Worm (Caenorhabditis elegans): ENCODE results near the gene C39B10.1.
A peak's percentile ranks its signal among the peaks of the same experiment; 100 is the strongest.

C39B10.1 gene

DNA sequence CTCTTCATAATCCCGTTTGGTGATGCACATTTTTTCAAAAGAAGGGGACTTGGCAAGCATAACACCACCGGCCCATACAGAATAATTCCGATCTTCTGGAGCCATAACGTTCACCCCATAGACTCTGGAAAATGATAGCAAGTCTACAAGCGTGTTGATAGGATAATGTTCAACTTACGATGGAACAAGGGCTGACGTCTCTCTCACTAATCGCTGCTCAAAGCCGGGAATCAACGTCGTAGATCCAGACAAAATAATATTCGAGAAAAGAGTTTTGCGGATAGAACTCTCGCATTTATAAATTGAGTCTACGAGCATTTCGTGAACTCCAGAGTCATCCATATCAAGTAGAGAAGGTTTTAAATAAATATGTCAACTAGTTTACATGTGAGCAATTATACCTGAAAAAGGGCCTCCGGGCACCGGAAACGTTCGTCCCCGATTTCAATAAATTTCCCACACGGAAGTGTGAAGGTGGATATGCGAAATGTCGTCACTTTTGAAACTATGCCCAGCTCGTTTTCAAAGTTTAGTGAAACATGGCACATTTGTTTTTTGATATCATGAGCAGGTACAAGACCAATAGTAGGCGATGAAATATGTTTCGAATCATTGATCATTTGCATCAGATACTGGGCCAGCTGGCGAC is 28.6 kb upstream of the C39B10.1 start:
- TF ChIP-seq nhr-21 (tag; optimal IDR thresholded peaks at IDR 0.05) (no peak), mdl-1 (tag; optimal IDR thresholded peaks at IDR 0.05) (no peak), F13H6.1 (tag; optimal IDR thresholded peaks at IDR 0.05) (no peak), fos-1 (tag; optimal IDR thresholded peaks at IDR 0.05) (no peak)

ce11 chrX:10491044-10491443 is 27.6 kb upstream of the C39B10.1 start, which contains the start of gene C33D3.5:
Gene C33D3.5 (plus strand): TSS chrX:10491344.
- no peak for TF ChIP-seq nhr-10 (tag; optimal IDR thresholded peaks at IDR 0.05)
- no peak for TF ChIP-seq unc-62 (GFP tag; optimal IDR thresholded peaks at IDR 0.05)
- TF ChIP-seq ceh-82 (tag; optimal IDR thresholded peaks at IDR 0.05): no peak
- TF ChIP-seq lin-13 (GFP tag; optimal IDR thresholded peaks at IDR 0.05): no peak
- no peak for TF ChIP-seq snpc-4 (tag; optimal IDR thresholded peaks at IDR 0.05)
- no peak for TF ChIP-seq lin-11 (tag; optimal IDR thresholded peaks at IDR 0.05)
- no peak for TF ChIP-seq mbf-1 (tag; optimal IDR thresholded peaks at IDR 0.05)
- TF ChIP-seq sem-4 (tag; optimal IDR thresholded peaks at IDR 0.05): no peak
- no peak for TF ChIP-seq nhr-237 (tag; optimal IDR thresholded peaks at IDR 0.05)
- TF ChIP-seq elt-1 (tag; optimal IDR thresholded peaks at IDR 0.05): no peak

DNA sequence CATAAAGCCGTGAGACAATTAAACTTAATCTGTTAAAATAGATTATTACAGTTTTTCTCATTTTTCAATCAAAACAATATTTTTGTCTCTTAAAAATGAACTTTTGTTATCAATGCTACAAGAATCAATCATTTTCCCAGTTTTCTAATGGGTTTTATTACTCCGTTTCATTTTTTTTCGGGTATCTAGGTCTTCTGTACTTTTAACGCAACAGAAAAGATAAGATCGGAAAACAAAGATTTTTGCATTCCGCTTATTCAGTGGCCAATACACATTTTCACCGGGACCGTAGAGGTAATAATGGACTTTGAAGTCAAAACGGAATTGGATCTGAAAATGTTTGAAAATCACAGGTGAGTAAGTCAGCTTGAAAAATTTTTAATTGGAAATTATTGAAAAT is 25.3 kb upstream of the C39B10.1 start, which contains the start of gene C33D3.4:
C33D3.4 (plus strand) TSS at position 301 of the 400 bp plus-strand sequence.
- no peak for TF ChIP-seq fos-1 (tag; optimal IDR thresholded peaks at IDR 0.05)
- no peak for TF ChIP-seq nhr-25 (tag; optimal IDR thresholded peaks at IDR 0.05)
- no peak for TF ChIP-seq skn-1 (tag; optimal IDR thresholded peaks at IDR 0.05)
- no peak for TF ChIP-seq alr-1 (tag; optimal IDR thresholded peaks at IDR 0.05)
- TF ChIP-seq nhr-12 (tag; optimal IDR thresholded peaks at IDR 0.05): no peak
- no peak for TF ChIP-seq nhr-10 (tag; optimal IDR thresholded peaks at IDR 0.05)
- no peak for TF ChIP-seq ZK546.5 (tag; optimal IDR thresholded peaks at IDR 0.05)
- TF ChIP-seq ceh-82 (tag; optimal IDR thresholded peaks at IDR 0.05): no peak
- no peak for TF ChIP-seq gmeb-1 (tag; optimal IDR thresholded peaks at IDR 0.05)
- TF ChIP-seq snpc-4 (tag; optimal IDR thresholded peaks at IDR 0.05): no peak
- no peak for TF ChIP-seq crh-2 (tag; optimal IDR thresholded peaks at IDR 0.05)
- no peak for TF ChIP-seq unc-55 (GFP tag; optimal IDR thresholded peaks at IDR 0.05)

DNA sequence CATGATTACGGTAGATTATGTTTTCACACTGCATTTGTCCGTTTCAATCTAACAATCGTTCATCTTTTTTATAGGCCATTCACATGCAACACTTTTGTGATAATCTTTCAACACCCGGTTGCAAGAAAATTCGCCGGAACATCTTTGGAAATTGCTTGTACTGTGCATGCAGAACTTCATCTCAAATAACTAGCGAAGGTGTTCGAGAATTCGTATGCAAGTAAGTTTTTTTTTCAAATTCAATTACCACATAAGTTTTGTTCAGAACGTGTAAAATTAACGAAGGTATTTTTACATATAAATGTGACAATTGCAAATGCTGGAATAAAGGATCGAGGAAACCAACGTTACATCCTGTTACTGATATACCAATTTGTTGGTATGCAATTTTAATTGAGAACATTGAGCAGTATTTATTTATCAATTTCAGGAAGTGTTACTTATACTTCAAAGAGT is 21.9 kb upstream of the C39B10.1 start, which contains the start of gene C33D3.3:
C33D3.3 (plus strand) TSS at position 51 of the 456 bp plus-strand sequence.
- no peak for TF ChIP-seq ceh-82 (tag; optimal IDR thresholded peaks at IDR 0.05)

- TF ChIP-seq nhr-77 (tag; optimal IDR thresholded peaks at IDR 0.05) (no peak), aly-2 (tag; optimal IDR thresholded peaks at IDR 0.05) (no peak), peb-1 (tag; optimal IDR thresholded peaks at IDR 0.05) (no peak), ama-1 (optimal IDR thresholded peaks at IDR 0.05) (no peak), dmd-4 (tag; optimal IDR thresholded peaks at IDR 0.05) (no peak)
Observed at ce11 chrX:10482272-10482671, 18.8 kb upstream of the C39B10.1 start.

DNA sequence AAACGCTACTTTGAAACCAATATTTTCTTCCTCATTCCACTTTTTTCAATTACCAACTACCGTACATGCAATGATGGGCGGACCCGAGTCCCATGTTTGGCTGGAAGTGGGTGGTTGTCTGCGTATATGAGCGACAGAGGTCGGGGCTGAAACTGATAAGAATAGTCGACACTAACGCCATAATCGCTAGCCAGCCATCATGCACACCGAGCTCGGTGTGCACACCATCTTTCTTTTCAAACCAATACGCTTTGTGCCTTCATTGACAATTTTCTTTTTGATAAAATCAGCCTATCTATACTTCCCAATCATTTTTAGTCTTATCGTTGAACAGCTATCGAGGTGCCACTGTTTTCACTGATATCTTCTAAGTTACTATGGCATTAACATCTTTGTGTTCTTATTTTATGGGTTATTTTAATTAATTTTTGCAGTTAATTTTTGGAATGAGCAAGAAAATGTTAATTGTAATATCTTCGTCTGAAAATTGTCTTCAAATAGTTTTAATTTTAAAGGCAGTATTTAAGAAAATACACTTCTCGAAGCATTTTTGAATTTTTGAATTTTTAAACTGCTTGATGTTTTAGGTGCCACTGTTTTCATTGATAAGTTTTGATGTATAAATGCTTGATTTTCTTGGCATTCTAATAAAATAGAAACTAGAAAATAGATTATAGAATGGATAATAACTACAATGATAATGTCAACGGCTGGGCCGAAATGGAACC is 17.3 kb upstream of the C39B10.1 start, which contains the start of gene elt-2:
elt-2 (plus strand) TSS at position 678 of the 728 bp plus-strand sequence.
- TF ChIP-seq fos-1 (tag; optimal IDR thresholded peaks at IDR 0.05) (peak; percentile 95), ceh-82 (tag; optimal IDR thresholded peaks at IDR 0.05) (no peak), ceh-16 (tag; optimal IDR thresholded peaks at IDR 0.05) (no peak), lsy-2 (tag; optimal IDR thresholded peaks at IDR 0.05) (peak in 1 of 2 experiments; percentile 57), unc-55 (GFP tag; optimal IDR thresholded peaks at IDR 0.05) (no peak), peb-1 (tag; optimal IDR thresholded peaks at IDR 0.05) (no peak), crh-2 (tag; optimal IDR thresholded peaks at IDR 0.05) (peak; percentile 31), nhr-237 (tag; optimal IDR thresholded peaks at IDR 0.05) (no peak), nhr-11 (tag; optimal IDR thresholded peaks at IDR 0.05) (no peak), sma-9 (GFP tag; optimal IDR thresholded peaks at IDR 0.05) (peak; percentile 73), sma-9 (tag; optimal IDR thresholded peaks at IDR 0.05) (no peak), sma-3 (GFP tag; optimal IDR thresholded peaks at IDR 0.05) (peak; percentile 36), nhr-77 (tag; optimal IDR thresholded peaks at IDR 0.05) (no peak), F13H6.1 (tag; optimal IDR thresholded peaks at IDR 0.05) (peak; percentile 34), gmeb-1 (tag; optimal IDR thresholded peaks at IDR 0.05) (peak; percentile 58)

Data from whole organism, L2 larva.